Fruit fly (Drosophila melanogaster) whole organism, embryonic: ENCODE data around the gene CG34298.

ENCODE experiments used
- CG10209 ChIP-seq: fragments of 200-800 bp; sonication (Bioruptor generic); optimal IDR thresholded peaks from 3 replicates; lab custom pipeline; 2017; ENCODE audit warnings: missing biosample characterization, mild to moderate bottlenecking, missing genetic modification characterization, missing genetic modification reagents
- CG10979 ChIP-seq: fragments of 200-800 bp; sonication (Bioruptor generic); optimal IDR thresholded peaks from 2 replicates; lab custom pipeline; 2018; ENCODE audit warnings: missing biosample characterization, mild to moderate bottlenecking, missing genetic modification characterization, moderate library complexity
- CG11456 ChIP-seq: fragments of 200-800 bp; sonication (Bioruptor generic); IDR thresholded peaks from 3 replicates; pipeline ENCODE4 v1.3.6; 2022; ENCODE audit warnings: missing biosample characterization, missing genetic modification characterization
- CG12155 ChIP-seq: fragments of 200-800 bp; sonication (Bioruptor generic); optimal IDR thresholded peaks from 3 replicates; lab custom pipeline; 2016; ENCODE audit warnings: missing biosample characterization, missing genetic modification characterization
- CG1233 ChIP-seq: fragments of 200-800 bp; sonication (Bioruptor generic); optimal IDR thresholded peaks from 4 replicates; lab custom pipeline; 2018; ENCODE audit warnings: missing biosample characterization, mild to moderate bottlenecking, missing genetic modification characterization
- CG12391 ChIP-seq: fragments of 200-800 bp; sonication (Bioruptor generic); optimal IDR thresholded peaks from 3 replicates; lab custom pipeline; 2018; ENCODE audit warnings: missing biosample characterization, mild to moderate bottlenecking, missing genetic modification characterization, moderate library complexity
- CG13624 ChIP-seq: fragments of 200-800 bp; sonication (Bioruptor generic); optimal IDR thresholded peaks from 2 replicates; lab custom pipeline; 2016; ENCODE audit warnings: missing biosample characterization, missing genetic modification characterization
- CG15073 ChIP-seq: fragments of 200-800 bp; sonication (Bioruptor generic); optimal IDR thresholded peaks from 2 replicates; lab custom pipeline; 2016; ENCODE audit warnings: missing biosample characterization, missing genetic modification characterization
- CG16813 ChIP-seq: fragments of 200-800 bp; sonication (Bioruptor generic); IDR thresholded peaks from 3 replicates; pipeline ENCODE4 v1.3.6; 2022; ENCODE audit warnings: missing biosample characterization, missing genetic modification characterization; ENCODE audit not compliant: partially characterized antibody
- CG17802 ChIP-seq: fragments of 200-800 bp; sonication (Bioruptor generic); optimal IDR thresholded peaks from 2 replicates; lab custom pipeline; 2018; ENCODE audit warnings: missing biosample characterization, mild to moderate bottlenecking, missing genetic modification characterization, moderate library complexity
- CG1832 ChIP-seq: fragments of 200-800 bp; sonication (Bioruptor generic); optimal IDR thresholded peaks from 2 replicates; lab custom pipeline; 2017; ENCODE audit warnings: missing biosample characterization, mild to moderate bottlenecking, missing genetic modification characterization, inconsistent platforms
- CG18764 ChIP-seq: fragments of 200-800 bp; sonication (Bioruptor generic); optimal IDR thresholded peaks from 3 replicates; lab custom pipeline; 2016; ENCODE audit warnings: missing biosample characterization, missing genetic modification characterization
- CG2712 ChIP-seq: fragments of 200-800 bp; optimal IDR thresholded peaks from 3 replicates; lab custom pipeline; 2019; ENCODE audit warnings: missing biosample characterization, mild to moderate bottlenecking, missing genetic modification characterization, moderate library complexity
- CG2889 ChIP-seq: fragments of 200-800 bp; sonication (Bioruptor generic); IDR thresholded peaks from 3 replicates; pipeline ENCODE4 v1.3.6; 2022; ENCODE audit warnings: missing biosample characterization, missing genetic modification characterization
- CG32532 ChIP-seq: fragments of 200-800 bp; sonication (Bioruptor generic); IDR thresholded peaks from 2 replicates; pipeline ENCODE4 v1.3.6; 2022; ENCODE audit warnings: missing biosample characterization, missing genetic modification characterization
- CG43689 ChIP-seq: fragments of 200-800 bp; sonication (Bioruptor generic); IDR thresholded peaks from 2 replicates; pipeline ENCODE4 v1.3.6; 2022; ENCODE audit warnings: missing biosample characterization, missing genetic modification characterization
- CG7556 ChIP-seq: fragments of 200-800 bp; sonication (Bioruptor generic); optimal IDR thresholded peaks from 2 replicates; lab custom pipeline; 2017; ENCODE audit warnings: missing biosample characterization, mild to moderate bottlenecking, missing genetic modification characterization
- CG8944 ChIP-seq: fragments of 200-800 bp; sonication (Bioruptor generic); optimal IDR thresholded peaks from 3 replicates; lab custom pipeline; 2016; ENCODE audit warnings: missing biosample characterization, missing genetic modification characterization
- D ChIP-seq, 2 experiments: fragments of 200-800 bp in 1 of 2; fragments of >200 bp in 1 of 2; sonication (Bioruptor generic) in 1 of 2; optimal IDR thresholded peaks; 2 replicates in 1 of 2; 3 replicates in 1 of 2; lab custom pipeline; 2017; ENCODE audit warnings: mild to moderate bottlenecking in 1 of 2, missing biosample characterization in 1 of 2, missing genetic modification characterization in 1 of 2, missing genetic modification reagents in 1 of 2
- D19A ChIP-seq: fragments of 200-800 bp; optimal IDR thresholded peaks from 3 replicates; lab custom pipeline; 2019; ENCODE audit warnings: missing biosample characterization, mild to moderate bottlenecking, missing genetic modification characterization, moderate library complexity
- Dref ChIP-seq: fragments of 200-800 bp; sonication (Bioruptor generic); IDR thresholded peaks from 2 replicates; pipeline ENCODE4 v1.3.6; 2022; ENCODE audit warnings: missing biosample characterization, missing genetic modification characterization
- Elba2 ChIP-seq: fragments of 200-800 bp; sonication (Bioruptor generic); optimal IDR thresholded peaks from 3 replicates; lab custom pipeline; 2016; ENCODE audit warnings: missing biosample characterization, missing genetic modification characterization
- Fer3 ChIP-seq: fragments of 200-800 bp; sonication (Bioruptor generic); optimal IDR thresholded peaks from 2 replicates; lab custom pipeline; 2018; ENCODE audit warnings: missing biosample characterization, mild to moderate bottlenecking, missing genetic modification characterization, moderate library complexity
- HLH4C ChIP-seq: fragments of 200-800 bp; sonication (Bioruptor generic); IDR thresholded peaks from 3 replicates; pipeline ENCODE4 v1.3.6; 2022; ENCODE audit warnings: missing biosample characterization, missing genetic modification characterization; ENCODE audit not compliant: partially characterized antibody
- Hand ChIP-seq: fragments of 200-800 bp; sonication (Bioruptor generic); optimal IDR thresholded peaks from 2 replicates; lab custom pipeline; 2017; ENCODE audit warnings: mild to moderate bottlenecking, missing biosample characterization, missing genetic modification reagents, missing genetic modification characterization
- Lpt ChIP-seq: fragments of >200 bp; optimal IDR thresholded peaks from 2 replicates; lab custom pipeline; 2018; ENCODE audit warnings: missing biosample characterization, missing genetic modification characterization
- Xrp1 ChIP-seq: fragments of 200-800 bp; sonication (Bioruptor generic); IDR thresholded peaks from 2 replicates; pipeline ENCODE4 v1.3.6; 2022; ENCODE audit warnings: missing biosample characterization, missing genetic modification characterization
- aop ChIP-seq: fragments of 200-800 bp; sonication (Bioruptor generic); IDR thresholded peaks from 2 replicates; pipeline ENCODE4 v1.3.6; 2022; ENCODE audit warnings: missing biosample characterization, missing genetic modification characterization
- az2 ChIP-seq: fragments of 200-800 bp; sonication (Bioruptor generic); optimal IDR thresholded peaks from 3 replicates; lab custom pipeline; 2016; ENCODE audit warnings: missing biosample characterization, missing genetic modification characterization
- bbx ChIP-seq: fragments of 200-800 bp; sonication (Bioruptor generic); IDR thresholded peaks from 2 replicates; pipeline ENCODE4 v1.3.6; 2022; ENCODE audit warnings: missing biosample characterization, missing genetic modification characterization; ENCODE audit not compliant: partially characterized antibody
- bigmax ChIP-seq: fragments of 200-800 bp; sonication (Bioruptor generic); optimal IDR thresholded peaks from 2 replicates; lab custom pipeline; 2018; ENCODE audit warnings: missing biosample characterization, mild to moderate bottlenecking, missing genetic modification characterization
- chif ChIP-seq, 2 experiments: fragments of 200-800 bp; sonication (Bioruptor generic); optimal IDR thresholded peaks; 3 replicates each; lab custom pipeline; 2016; ENCODE audit warnings: missing biosample characterization in 2 of 2, missing genetic modification characterization in 2 of 2
- esg ChIP-seq: fragments of 200-800 bp; sonication (Bioruptor generic); conservative IDR thresholded peaks from 2 replicates; pipeline ENCODE4 v1.3.6; 2022; ENCODE audit warnings: missing biosample characterization, missing genetic modification characterization
- gcm2 ChIP-seq: fragments of 200-800 bp; sonication (Bioruptor generic); optimal IDR thresholded peaks from 2 replicates; lab custom pipeline; 2016; ENCODE audit warnings: missing biosample characterization, missing genetic modification characterization
- gem ChIP-seq: fragments of 200-800 bp; sonication (Bioruptor generic); optimal IDR thresholded peaks from 2 replicates; lab custom pipeline; 2019; ENCODE audit warnings: missing biosample characterization, mild to moderate bottlenecking, missing genetic modification characterization, moderate library complexity
- gsb ChIP-seq: fragments of 200-800 bp; sonication (Bioruptor generic); IDR thresholded peaks from 2 replicates; pipeline ENCODE4 v1.3.6; 2022; ENCODE audit warnings: missing biosample characterization, missing genetic modification characterization
- knrl ChIP-seq: fragments of 200-800 bp; sonication (Bioruptor generic); IDR thresholded peaks from 3 replicates; pipeline ENCODE4 v1.3.6; 2022; ENCODE audit warnings: missing biosample characterization, missing genetic modification characterization; ENCODE audit not compliant: partially characterized antibody
- peb ChIP-seq: fragments of 200-800 bp; sonication (Bioruptor generic); IDR thresholded peaks from 2 replicates; pipeline ENCODE4 v1.3.6; 2022; ENCODE audit warnings: missing biosample characterization, missing genetic modification characterization
- phol ChIP-seq: fragments of 200-800 bp; sonication (Bioruptor generic); optimal IDR thresholded peaks from 3 replicates; lab custom pipeline; 2018; ENCODE audit warnings: missing biosample characterization, mild to moderate bottlenecking, missing genetic modification characterization, moderate library complexity
- salm ChIP-seq: fragments of 200-800 bp; sonication (Bioruptor generic); optimal IDR thresholded peaks from 2 replicates; lab custom pipeline; 2018; ENCODE audit warnings: missing biosample characterization, mild to moderate bottlenecking, missing genetic modification characterization
- seq ChIP-seq: fragments of 200-800 bp; sonication (Bioruptor generic); IDR thresholded peaks from 2 replicates; pipeline ENCODE4 v1.3.6; 2022; ENCODE audit warnings: missing biosample characterization, missing genetic modification characterization
- shn ChIP-seq: fragments of 200-800 bp; sonication (Bioruptor generic); optimal IDR thresholded peaks from 3 replicates; lab custom pipeline; 2016; ENCODE audit warnings: missing biosample characterization, missing genetic modification characterization
- slou ChIP-seq: fragments of 200-800 bp; sonication (Bioruptor generic); optimal IDR thresholded peaks from 3 replicates; lab custom pipeline; 2016; ENCODE audit warnings: missing biosample characterization, missing genetic modification characterization
- tap ChIP-seq: fragments of 200-800 bp; optimal IDR thresholded peaks from 3 replicates; lab custom pipeline; 2019; ENCODE audit warnings: missing biosample characterization, mild to moderate bottlenecking, missing genetic modification characterization, moderate library complexity
- tio ChIP-seq: fragments of 200-800 bp; sonication (Bioruptor generic); optimal IDR thresholded peaks from 2 replicates; lab custom pipeline; 2017; ENCODE audit warnings: missing biosample characterization, missing genetic modification characterization, inconsistent platforms
- trem ChIP-seq: fragments of 200-800 bp; optimal IDR thresholded peaks from 3 replicates; lab custom pipeline; 2019; ENCODE audit warnings: missing biosample characterization, mild to moderate bottlenecking, missing genetic modification characterization, moderate library complexity
- vfl ChIP-seq: fragments of 200-800 bp; sonication (Bioruptor generic); optimal IDR thresholded peaks from 2 replicates; lab custom pipeline; 2016; ENCODE audit warnings: missing biosample characterization, missing genetic modification characterization
- zen2 ChIP-seq: fragments of 200-800 bp; sonication (Bioruptor generic); IDR thresholded peaks from 3 replicates; pipeline ENCODE4 v1.3.6; 2022; ENCODE audit warnings: missing biosample characterization, missing genetic modification characterization; ENCODE audit not compliant: partially characterized antibody
- zfh2 ChIP-seq: fragments of 200-800 bp; sonication (Bioruptor generic); optimal IDR thresholded peaks from 2 replicates; lab custom pipeline; 2016; ENCODE audit warnings: missing biosample characterization, missing genetic modification characterization

CG34298 gene

DNA sequence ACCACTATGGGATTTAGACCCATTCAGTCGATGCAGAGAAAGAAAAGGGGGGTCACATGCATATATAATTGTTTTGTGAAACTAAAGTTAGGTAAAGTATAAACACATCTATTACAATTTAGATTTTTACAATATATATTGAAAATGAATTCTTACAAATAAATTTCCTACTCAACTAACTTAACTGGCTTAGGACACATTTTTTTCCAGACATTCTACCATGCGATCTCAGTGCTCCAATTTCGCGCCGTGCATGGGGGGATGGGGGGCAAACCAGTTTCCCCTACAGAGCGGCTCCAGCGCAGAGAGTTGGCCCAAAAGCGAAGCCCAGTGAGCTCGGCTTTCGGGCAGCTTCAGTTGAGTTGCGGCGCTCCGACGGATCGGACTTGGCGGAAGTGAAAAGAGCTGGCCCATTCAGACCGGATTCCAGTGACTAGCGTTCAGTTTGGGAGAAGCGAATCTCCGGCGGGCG lies 16.5 kb upstream of the CG34298 start, which contains the start of gene CG7896 (continued):
- TF ChIP-seq knrl (GFP tag; lab: Robert Waterston, UW) (no peak), bbx (GFP tag; lab: Robert Waterston, UW) (0 out of 2 replicates have a peak, but pooled peaks have one; percentile 30), CG11456 (GFP tag; lab: Robert Waterston, UW) (peak; percentile 76; the same call in 1 of the 3 replicates), D (optimal IDR thresholded peaks at IDR 0.05; lab: Kevin White, UChicago) (no peak), D (GFP tag; optimal IDR thresholded peaks at IDR 0.05; lab: Kevin White, UChicago) (peak; percentile 43), CG13624 (GFP tag; lab: Kevin White, UChicago) (no peak), HLH4C (no peak), vfl (GFP tag; lab: Kevin White, UChicago) (no peak), CG1233 (GFP tag; lab: Kevin White, UChicago) (peak; percentile 13), Fer3 (tag; lab: Kevin White, UChicago) (peak; percentile 56), bigmax (GFP tag; lab: Kevin White, UChicago) (no peak), CG7556 (peak; percentile 73), CG15073 (no peak), CG32532 (peak; percentile 84), shn (no peak), az2 (peak; percentile 69), CG17802 (no peak), seq (GFP tag; lab: Robert Waterston, UW) (peak; percentile 75), CG43689 (GFP tag; lab: Robert Waterston, UW) (peak; percentile 49; the same call in 1 of the 2 replicates), Xrp1 (peak; percentile 90), zen2 (GFP tag; lab: Robert Waterston, UW) (no peak), CG12391 (tag; lab: Kevin White, UChicago) (peak; percentile 65), Lpt (no peak), CG1832 (no peak), zfh2 (peak; percentile 28), salm (no peak), CG16813 (GFP tag; lab: Robert Waterston, UW) (no peak), gsb (GFP tag; lab: Robert Waterston, UW) (peak; percentile 71; the same call in 1 of the 2 replicates), CG10979 (tag; lab: Kevin White, UChicago) (peak; percentile 71), Elba2 (GFP tag; lab: Kevin White, UChicago) (no peak), chif (GFP tag; optimal IDR thresholded peaks at IDR 0.05; lab: Kevin White, UChicago) (no peak), peb (peak; percentile 80; the same call in 1 of the 2 replicates), CG18764 (GFP tag; lab: Kevin White, UChicago) (no peak), CG8944 (GFP tag; lab: Kevin White, UChicago) (no peak), tio (GFP tag; lab: Kevin White, UChicago) (peak; percentile 57), gcm2 (GFP tag; lab: Kevin White, UChicago) (no peak), CG12155 (GFP tag; lab: Kevin White, UChicago) (peak; percentile 41), gem (tag; lab: Kevin White, UChicago) (peak; percentile 79), CG10209 (peak; percentile 64), esg (GFP tag; lab: Robert Waterston, UW) (peak; percentile 69), Dref (GFP tag; lab: Robert Waterston, UW) (no peak), tap (tag; lab: Kevin White, UChicago) (peak; percentile 48), CG2712 (tag; lab: Kevin White, UChicago) (peak; percentile 84), D19A (tag; lab: Kevin White, UChicago) (no peak), Hand (peak; percentile 17), CG2889 (GFP tag; lab: Robert Waterston, UW) (peak; percentile 33; the same call in 1 of the 3 replicates), slou (GFP tag; lab: Kevin White, UChicago) (peak; percentile 62), trem (tag; lab: Kevin White, UChicago) (peak; percentile 28), phol (tag; lab: Kevin White, UChicago) (peak; percentile 63), aop (GFP tag; lab: Robert Waterston, UW) (no peak)
